Worm (Caenorhabditis elegans) whole organism, early embryonic: ENCODE data around the gene F21G4.3.

Experiments
- sea-1 ChIP-seq: fragments of 200-800 bp; sonication (Bioruptor generic); conservative IDR thresholded peaks from 2 replicates; pipeline ENCODE4 v1.3.6; 2022; ENCODE audit warnings: missing genetic modification characterization, missing compliant biosample characterization
- tbx-11 ChIP-seq: fragments of 200-800 bp; sonication (Bioruptor generic); IDR thresholded peaks from 2 replicates; pipeline ENCODE4 v1.3.6; 2022; ENCODE audit warnings: missing genetic modification characterization, missing compliant biosample characterization
- tra-4 ChIP-seq: sonication (generic microtip); optimal IDR thresholded peaks from 2 replicates; lab custom pipeline; 2017; ENCODE audit warnings: missing genetic modification characterization, missing compliant biosample characterization

DNA sequence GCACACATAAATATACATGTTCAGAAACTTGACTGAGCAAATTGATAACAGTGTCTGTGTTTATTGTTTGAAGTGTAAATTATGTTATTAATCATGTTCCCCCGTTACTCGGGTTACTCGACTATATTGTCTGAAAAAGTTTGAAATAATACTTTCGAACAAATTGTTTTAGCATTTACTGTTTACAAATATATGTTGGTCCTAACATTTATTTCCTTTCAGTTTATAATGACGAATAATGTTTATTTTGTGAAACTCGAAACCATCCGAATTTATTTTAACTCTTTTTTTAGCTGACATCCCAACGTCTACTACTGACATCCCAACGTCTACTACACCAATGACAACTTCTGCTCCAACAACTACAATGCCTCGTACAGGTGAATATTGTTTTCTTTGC is 26.1 kb upstream of the F21G4.3 start, which contains the start of gene R07B1.7:
- no peak for TF ChIP-seq tbx-11 (GFP tag; lab: Robert Waterston, UW)
- no peak for TF ChIP-seq sea-1 (GFP tag; lab: Robert Waterston, UW)
- TF ChIP-seq tra-4, result no peak
